Fruit fly (Drosophila melanogaster) whole organism, embryonic: Measurements from ENCODE around the gene CG44090.

Experiments used
- Asciz ChIP-seq: fragments of 200-800 bp; sonication (Bioruptor generic); optimal IDR thresholded peaks from 2 replicates; lab custom pipeline; 2017; ENCODE audit warnings: missing biosample characterization, mild to moderate bottlenecking, missing genetic modification characterization, missing genetic modification reagents
- Atf3 ChIP-seq: fragments of 200-800 bp; sonication (Bioruptor generic); optimal IDR thresholded peaks from 3 replicates; lab custom pipeline; 2016; ENCODE audit warnings: missing biosample characterization, missing genetic modification characterization
- C15 ChIP-seq: fragments of 200-800 bp; sonication (Bioruptor generic); IDR thresholded peaks from 3 replicates; pipeline ENCODE4 v1.3.6; 2022; ENCODE audit warnings: missing biosample characterization, missing genetic modification characterization
- CG12219 ChIP-seq: fragments of 200-800 bp; sonication (Bioruptor generic); optimal IDR thresholded peaks from 3 replicates; lab custom pipeline; 2018; ENCODE audit warnings: missing biosample characterization, mild to moderate bottlenecking, missing genetic modification characterization
- CG12391 ChIP-seq: fragments of 200-800 bp; sonication (Bioruptor generic); optimal IDR thresholded peaks from 3 replicates; lab custom pipeline; 2018; ENCODE audit warnings: missing biosample characterization, mild to moderate bottlenecking, missing genetic modification characterization, moderate library complexity
- CG17359 ChIP-seq: fragments of 200-800 bp; sonication (Bioruptor generic); optimal IDR thresholded peaks from 3 replicates; lab custom pipeline; 2018; ENCODE audit warnings: missing biosample characterization, mild to moderate bottlenecking, missing genetic modification characterization, moderate library complexity
- CG17385 ChIP-seq: fragments of 200-800 bp; sonication (Bioruptor generic); optimal IDR thresholded peaks from 3 replicates; lab custom pipeline; 2018; ENCODE audit warnings: missing biosample characterization, mild to moderate bottlenecking, missing genetic modification characterization
- CG18599 ChIP-seq: fragments of 200-800 bp; sonication (Bioruptor generic); optimal IDR thresholded peaks from 3 replicates; lab custom pipeline; 2017; ENCODE audit warnings: missing biosample characterization, missing genetic modification characterization, mild to moderate bottlenecking, moderate library complexity, missing genetic modification reagents
- CG18619 ChIP-seq: fragments of 200-800 bp; sonication (Bioruptor generic); optimal IDR thresholded peaks from 3 replicates; lab custom pipeline; 2017; ENCODE audit warnings: missing biosample characterization, mild to moderate bottlenecking, missing genetic modification characterization
- CG32532 ChIP-seq: fragments of 200-800 bp; sonication (Bioruptor generic); IDR thresholded peaks from 2 replicates; pipeline ENCODE4 v1.3.6; 2022; ENCODE audit warnings: missing biosample characterization, missing genetic modification characterization
- CG34376 ChIP-seq: fragments of 200-800 bp; sonication (Bioruptor generic); optimal IDR thresholded peaks from 2 replicates; lab custom pipeline; 2018; ENCODE audit warnings: missing biosample characterization, mild to moderate bottlenecking, missing genetic modification characterization
- CG4328 ChIP-seq: fragments of 200-800 bp; sonication (Bioruptor generic); optimal IDR thresholded peaks from 3 replicates; lab custom pipeline; 2017; ENCODE audit warnings: missing biosample characterization, missing genetic modification reagents, missing genetic modification characterization
- CG7745 ChIP-seq: fragments of 200-800 bp; sonication (Bioruptor generic); optimal IDR thresholded peaks from 2 replicates; lab custom pipeline; 2018; ENCODE audit warnings: missing biosample characterization, mild to moderate bottlenecking, missing genetic modification characterization, moderate library complexity
- CG8089 ChIP-seq: fragments of 200-800 bp; sonication (Bioruptor generic); optimal IDR thresholded peaks from 3 replicates; lab custom pipeline; 2016; ENCODE audit warnings: missing biosample characterization, missing genetic modification characterization
- CG8281 ChIP-seq: fragments of 200-800 bp; sonication (Bioruptor generic); optimal IDR thresholded peaks from 2 replicates; lab custom pipeline; 2018; ENCODE audit warnings: missing biosample characterization, mild to moderate bottlenecking, missing genetic modification characterization, moderate library complexity
- Camta ChIP-seq: fragments of 200-800 bp; sonication (Bioruptor generic); optimal IDR thresholded peaks from 2 replicates; lab custom pipeline; 2016; ENCODE audit warnings: missing biosample characterization, missing genetic modification characterization
- Dip2 ChIP-seq: fragments of 200-800 bp; sonication (Bioruptor generic); IDR thresholded peaks from 2 replicates; pipeline ENCODE4 v1.3.6; 2022; ENCODE audit warnings: missing biosample characterization, missing genetic modification characterization
- Doc3 ChIP-seq: fragments of 200-800 bp; sonication (Bioruptor generic); IDR thresholded peaks from 3 replicates; pipeline ENCODE4 v1.3.6; 2022; ENCODE audit warnings: missing biosample characterization, missing genetic modification characterization; ENCODE audit not compliant: partially characterized antibody
- E2f2 ChIP-seq: fragments of 200-800 bp; sonication (Bioruptor generic); IDR thresholded peaks from 2 replicates; pipeline ENCODE4 v1.3.6; 2022; ENCODE audit warnings: missing biosample characterization, missing genetic modification characterization
- Ets65A ChIP-seq: fragments of 200-800 bp; sonication (Bioruptor generic); peaks from one replicate; lab custom pipeline; 2016; ENCODE audit warnings: missing biosample characterization, missing genetic modification characterization
- Gug ChIP-seq: fragments of 200-800 bp; sonication (Bioruptor generic); IDR thresholded peaks from 4 replicates; pipeline ENCODE4 v1.3.6; 2022; ENCODE audit warnings: missing biosample characterization, missing genetic modification characterization
- Hr51 ChIP-seq, 2 experiments: fragments of 200-800 bp; sonication (Bioruptor generic); optimal IDR thresholded peaks; 2 replicates in 1 of 2; 3 replicates in 1 of 2; lab custom pipeline; 2016 to 2018; ENCODE audit warnings: missing biosample characterization in 2 of 2, missing genetic modification characterization in 2 of 2, mild to moderate bottlenecking in 1 of 2, moderate library complexity in 1 of 2
- Jarid2 ChIP-seq: fragments of 200-800 bp; sonication (Bioruptor generic); optimal IDR thresholded peaks from 3 replicates; lab custom pipeline; 2017; ENCODE audit warnings: mild to moderate bottlenecking, missing biosample characterization, missing genetic modification reagents, missing genetic modification characterization
- NC2α ChIP-seq: fragments of 200-800 bp; sonication (Bioruptor generic); optimal IDR thresholded peaks from 2 replicates; lab custom pipeline; 2016; ENCODE audit warnings: missing biosample characterization, missing genetic modification characterization
- NC2β ChIP-seq: fragments of 200-800 bp; sonication (Bioruptor generic); optimal IDR thresholded peaks from 2 replicates; lab custom pipeline; 2016; ENCODE audit warnings: missing biosample characterization, missing genetic modification characterization
- Nf-YC ChIP-seq: fragments of 200-800 bp; optimal IDR thresholded peaks from 3 replicates; lab custom pipeline; 2019; ENCODE audit warnings: missing biosample characterization, mild to moderate bottlenecking, missing genetic modification characterization, moderate library complexity
- Rfx ChIP-seq: fragments of 200-800 bp; sonication (Bioruptor generic); IDR thresholded peaks from 2 replicates; pipeline ENCODE4 v1.3.6; 2022; ENCODE audit warnings: missing biosample characterization, missing genetic modification characterization
- Scr ChIP-seq: fragments of 200-800 bp; sonication (Bioruptor generic); IDR thresholded peaks from 2 replicates; pipeline ENCODE4 v1.3.6; 2022; ENCODE audit warnings: missing biosample characterization, missing genetic modification characterization; ENCODE audit not compliant: partially characterized antibody
- Side ChIP-seq: fragments of 200-800 bp; sonication (Bioruptor generic); optimal IDR thresholded peaks from 2 replicates; lab custom pipeline; 2016; ENCODE audit warnings: missing biosample characterization, missing genetic modification characterization
- Xbp1 ChIP-seq: fragments of 200-800 bp; sonication (Bioruptor generic); optimal IDR thresholded peaks from 3 replicates; lab custom pipeline; 2016; ENCODE audit warnings: missing biosample characterization, mild to moderate bottlenecking, missing genetic modification characterization
- ac ChIP-seq: fragments of 200-800 bp; sonication (Bioruptor generic); optimal IDR thresholded peaks from 3 replicates; lab custom pipeline; 2017; ENCODE audit warnings: missing biosample characterization, mild to moderate bottlenecking, missing genetic modification characterization
- ap ChIP-seq: fragments of 200-800 bp; sonication (Bioruptor generic); IDR thresholded peaks from 2 replicates; pipeline ENCODE4 v1.3.6; 2022; ENCODE audit warnings: missing biosample characterization, missing genetic modification characterization
- bab2 ChIP-seq: fragments of 200-800 bp; sonication (Bioruptor generic); optimal IDR thresholded peaks from 2 replicates; lab custom pipeline; 2016; ENCODE audit warnings: missing biosample characterization, missing genetic modification characterization
- cas ChIP-seq: fragments of 200-800 bp; sonication (Bioruptor generic); IDR thresholded peaks from 2 replicates; pipeline ENCODE4 v1.3.6; 2022; ENCODE audit warnings: missing biosample characterization, missing genetic modification characterization
- chinmo ChIP-seq: fragments of 200-800 bp; sonication (Bioruptor generic); IDR thresholded peaks from 4 replicates; pipeline ENCODE4 v1.3.6; 2022; ENCODE audit warnings: missing biosample characterization, missing genetic modification characterization; ENCODE audit not compliant: partially characterized antibody
- disco-r ChIP-seq: fragments of 200-800 bp; sonication (Bioruptor generic); optimal IDR thresholded peaks from 2 replicates; lab custom pipeline; 2016; ENCODE audit warnings: missing biosample characterization, missing genetic modification characterization
- her ChIP-seq: fragments of 200-800 bp; sonication (Bioruptor generic); optimal IDR thresholded peaks from 2 replicates; lab custom pipeline; 2016; ENCODE audit warnings: missing biosample characterization, missing genetic modification characterization
- lov ChIP-seq, 2 experiments: fragments of 200-800 bp in 1 of 2; fragments of >200 bp in 1 of 2; sonication (Bioruptor generic) in 1 of 2; IDR thresholded peaks in 1 of 2; optimal IDR thresholded peaks in 1 of 2; 2 replicates in 1 of 2; 3 replicates in 1 of 2; pipeline versions ENCODE4 v1.3.6 to Lab custom; 2017 to 2022; ENCODE audit warnings: missing biosample characterization in 1 of 2, missing genetic modification characterization in 1 of 2
- oc ChIP-seq: fragments of 200-800 bp; sonication (Bioruptor generic); optimal IDR thresholded peaks from 2 replicates; lab custom pipeline; 2018; ENCODE audit warnings: missing biosample characterization, mild to moderate bottlenecking, missing genetic modification characterization, moderate library complexity
- otp ChIP-seq: fragments of 200-800 bp; sonication (Bioruptor generic); IDR thresholded peaks from 3 replicates; pipeline ENCODE4, ENCODE4 v1.3.6; 2022; ENCODE audit warnings: missing biosample characterization, missing genetic modification characterization
- p53 ChIP-seq: fragments of 200-800 bp; sonication (Bioruptor generic); optimal IDR thresholded peaks from 2 replicates; lab custom pipeline; 2016; ENCODE audit warnings: missing biosample characterization, missing genetic modification characterization
- prd ChIP-seq, 3 experiments: fragments of >200 bp in 2 of 3; fragments of 200-800 bp in 1 of 3; sonication (Bioruptor generic) in 1 of 3; optimal IDR thresholded peaks in 2 of 3; IDR thresholded peaks in 1 of 3; 2 replicates in 2 of 3; 3 replicates in 1 of 3; pipeline versions ENCODE4 v1.3.6 to Lab custom; 2017 to 2022; ENCODE audit warnings: missing biosample characterization in 1 of 3, missing genetic modification characterization in 1 of 3
- pum ChIP-seq: fragments of 200-800 bp; sonication (Bioruptor generic); optimal IDR thresholded peaks from 2 replicates; lab custom pipeline; 2016; ENCODE audit warnings: missing biosample characterization, missing genetic modification characterization
- pzg ChIP-seq: fragments of 200-800 bp; sonication (Bioruptor generic); optimal IDR thresholded peaks from 3 replicates; lab custom pipeline; 2018; ENCODE audit warnings: missing biosample characterization, mild to moderate bottlenecking, missing genetic modification characterization, moderate library complexity
- sim ChIP-seq: fragments of 200-800 bp; sonication (Bioruptor generic); IDR thresholded peaks from 2 replicates; pipeline ENCODE4 v1.3.6; 2022; ENCODE audit warnings: missing biosample characterization, missing genetic modification characterization
- sqz ChIP-seq: fragments of 200-800 bp; sonication (Bioruptor generic); optimal IDR thresholded peaks from 3 replicates; lab custom pipeline; 2018; ENCODE audit warnings: missing biosample characterization, mild to moderate bottlenecking, missing genetic modification characterization
- tap ChIP-seq: fragments of 200-800 bp; optimal IDR thresholded peaks from 3 replicates; lab custom pipeline; 2019; ENCODE audit warnings: missing biosample characterization, mild to moderate bottlenecking, missing genetic modification characterization, moderate library complexity
- tx ChIP-seq: fragments of 200-800 bp; sonication (Bioruptor generic); optimal IDR thresholded peaks from 2 replicates; lab custom pipeline; 2016; ENCODE audit warnings: missing biosample characterization, missing genetic modification characterization

CG44090 gene

dm6 chr3R:17385329-17386019 is 48.8 kb downstream of the CG44090 start (continued):
- peak; percentile 65 for TF ChIP-seq Side (GFP tag; lab: Kevin White, UChicago)
- TF ChIP-seq CG17385 (GFP tag; lab: Kevin White, UChicago) = peak; percentile 3
- TF ChIP-seq p53 (GFP tag; lab: Kevin White, UChicago) = peak; percentile 40
- TF ChIP-seq Camta = peak; percentile 44
- peak; percentile 53 for TF ChIP-seq CG17359 (tag; lab: Kevin White, UChicago)
- TF ChIP-seq CG12219 (GFP tag; lab: Kevin White, UChicago) = peak; percentile 19
- TF ChIP-seq Doc3 (GFP tag; lab: Robert Waterston, UW) = no peak
- TF ChIP-seq Asciz (GFP tag; lab: Kevin White, UChicago) = peak; percentile 3
- TF ChIP-seq prd (optimal IDR thresholded peaks at IDR 0.05; lab: Kevin White, UChicago) = no peak
- TF ChIP-seq prd (GFP tag; IDR thresholded peaks at IDR 0.05; lab: Robert Waterston, UW) = 0 out of 3 replicates have a peak, but pooled peaks have one; percentile 51
- no peak for TF ChIP-seq sim (GFP tag; lab: Robert Waterston, UW)
- TF ChIP-seq CG18599 (GFP tag; lab: Kevin White, UChicago) = peak; percentile 67
- no peak for TF ChIP-seq CG18619
- TF ChIP-seq tap (tag; lab: Kevin White, UChicago) = no peak
- TF ChIP-seq NC2α (GFP tag; lab: Kevin White, UChicago) = no peak
- TF ChIP-seq sqz (GFP tag; lab: Kevin White, UChicago) = peak; percentile 93
- peak; percentile 98 for TF ChIP-seq E2f2 (GFP tag; lab: Robert Waterston, UW)
- no peak for TF ChIP-seq disco-r (GFP tag; lab: Kevin White, UChicago)
- TF ChIP-seq pum = peak; percentile 70
- TF ChIP-seq NC2β (GFP tag; lab: Kevin White, UChicago) = peak; percentile 31
- peak; percentile 24 for TF ChIP-seq Nf-YC
- TF ChIP-seq her (GFP tag; lab: Kevin White, UChicago) = peak; percentile 55
- TF ChIP-seq Gug (GFP tag; lab: Robert Waterston, UW) = no peak; the same call in 3 of the 4 replicates
- no peak for TF ChIP-seq CG4328 (GFP tag; lab: Kevin White, UChicago)
- TF ChIP-seq CG12391 = peak; percentile 56
- TF ChIP-seq chinmo = no peak; the same call in 3 of the 4 replicates
- peak; percentile 53 for TF ChIP-seq bab2 (GFP tag; lab: Kevin White, UChicago)
- TF ChIP-seq Scr (GFP tag; lab: Robert Waterston, UW) = peak; percentile 30
- peak; percentile 16 for TF ChIP-seq CG8089 (GFP tag; lab: Kevin White, UChicago)
- TF ChIP-seq lov (optimal IDR thresholded peaks at IDR 0.05; lab: Kevin White, UChicago) = no peak
- TF ChIP-seq lov (GFP tag; IDR thresholded peaks at IDR 0.05; lab: Robert Waterston, UW) = peak; percentile 66; the same call in 2 of the 3 replicates
- peak; percentile 66 for TF ChIP-seq tx (GFP tag; lab: Kevin White, UChicago)
- no peak for TF ChIP-seq ac
- peak; percentile 98 for TF ChIP-seq Ets65A (GFP tag; lab: Kevin White, UChicago)
- TF ChIP-seq oc (tag; lab: Kevin White, UChicago) = no peak
- no peak for TF ChIP-seq CG8281 (tag; lab: Kevin White, UChicago)
- TF ChIP-seq ap = no peak
- peak; percentile 28 for TF ChIP-seq Jarid2
- TF ChIP-seq Hr51 (GFP tag; optimal IDR thresholded peaks at IDR 0.05; lab: Kevin White, UChicago) = peak; percentile 65 to 72
- no peak for TF ChIP-seq CG7745 (tag; lab: Kevin White, UChicago)
- peak; percentile 63 for TF ChIP-seq CG32532 (GFP tag; lab: Robert Waterston, UW)
- no peak for TF ChIP-seq C15 (GFP tag; lab: Robert Waterston, UW)
- TF ChIP-seq pzg = peak; percentile 96
- peak; percentile 52; the same call in 1 of the 3 replicates for TF ChIP-seq otp (GFP tag; lab: Robert Waterston, UW)
- TF ChIP-seq CG34376 = peak; percentile 63
- peak; percentile 70 for TF ChIP-seq Rfx (GFP tag; lab: Robert Waterston, UW)
- peak; percentile 76 for TF ChIP-seq Xbp1 (GFP tag; lab: Kevin White, UChicago)
- TF ChIP-seq Dip2 (GFP tag; lab: Robert Waterston, UW) = no peak
- no peak for TF ChIP-seq cas
- TF ChIP-seq Atf3 (GFP tag; lab: Kevin White, UChicago) = no peak
